Fruit fly (Drosophila melanogaster) whole organism, embryonic: ENCODE measurements around the gene Sym.

Source experiments
- Adf1 ChIP-seq: fragments of 200-800 bp; sonication (Bioruptor generic); IDR thresholded peaks from 2 replicates; pipeline ENCODE4 v1.3.6; 2022; ENCODE audit warnings: missing biosample characterization, missing genetic modification characterization
- B-H2 ChIP-seq: fragments of 200-800 bp; sonication (Bioruptor generic); optimal IDR thresholded peaks from 2 replicates; lab custom pipeline; 2018; ENCODE audit warnings: missing biosample characterization, mild to moderate bottlenecking, missing genetic modification characterization
- Blimp-1 ChIP-seq: fragments of 200-800 bp; sonication (Bioruptor generic); optimal IDR thresholded peaks from 3 replicates; lab custom pipeline; 2018; ENCODE audit warnings: missing biosample characterization, missing genetic modification characterization, mild to moderate bottlenecking, moderate library complexity, missing genetic modification reagents
- CG11085 ChIP-seq: fragments of 200-800 bp; sonication (Bioruptor generic); IDR thresholded peaks from 2 replicates; pipeline ENCODE4 v1.3.6; 2022; ENCODE audit warnings: missing biosample characterization, missing genetic modification characterization
- CG11247 ChIP-seq: fragments of 200-800 bp; sonication (Bioruptor generic); IDR thresholded peaks from 2 replicates; pipeline ENCODE4 v1.3.6; 2022; ENCODE audit warnings: missing biosample characterization, missing genetic modification characterization
- CG12769 ChIP-seq: fragments of 200-800 bp; sonication (Bioruptor generic); optimal IDR thresholded peaks from 2 replicates; lab custom pipeline; 2019; ENCODE audit warnings: missing biosample characterization, mild to moderate bottlenecking, missing genetic modification characterization, moderate library complexity
- CG13424 ChIP-seq: fragments of 200-800 bp; sonication (Bioruptor generic); optimal IDR thresholded peaks from 2 replicates; lab custom pipeline; 2019; ENCODE audit warnings: missing biosample characterization, mild to moderate bottlenecking, missing genetic modification characterization, moderate library complexity
- CG16813 ChIP-seq: fragments of 200-800 bp; sonication (Bioruptor generic); IDR thresholded peaks from 3 replicates; pipeline ENCODE4 v1.3.6; 2022; ENCODE audit warnings: missing biosample characterization, missing genetic modification characterization; ENCODE audit not compliant: partially characterized antibody
- CG17568 ChIP-seq: fragments of 200-800 bp; sonication (Bioruptor generic); optimal IDR thresholded peaks from 2 replicates; lab custom pipeline; 2018; ENCODE audit warnings: missing biosample characterization, mild to moderate bottlenecking, missing genetic modification characterization, moderate library complexity
- CG30020 ChIP-seq: fragments of 200-800 bp; optimal IDR thresholded peaks from 2 replicates; lab custom pipeline; 2019; ENCODE audit warnings: missing biosample characterization, mild to moderate bottlenecking, missing genetic modification characterization, moderate library complexity
- CG32772 ChIP-seq: fragments of 200-800 bp; sonication (Bioruptor generic); IDR thresholded peaks from 2 replicates; pipeline ENCODE4 v1.3.6; 2022; ENCODE audit warnings: missing biosample characterization, missing genetic modification characterization
- CG3407 ChIP-seq: fragments of 200-800 bp; sonication (Bioruptor generic); optimal IDR thresholded peaks from 2 replicates; lab custom pipeline; 2018; ENCODE audit warnings: missing biosample characterization, mild to moderate bottlenecking, missing genetic modification characterization
- CG42726 ChIP-seq: fragments of 200-800 bp; sonication (Bioruptor generic); IDR thresholded peaks from 2 replicates; pipeline ENCODE4 v1.3.6; 2022; ENCODE audit warnings: missing biosample characterization, missing genetic modification characterization; ENCODE audit not compliant: partially characterized antibody
- CG4282 ChIP-seq: fragments of 200-800 bp; sonication (Bioruptor generic); optimal IDR thresholded peaks from 2 replicates; lab custom pipeline; 2016; ENCODE audit warnings: missing biosample characterization, missing genetic modification characterization
- CG4820 ChIP-seq: fragments of 200-800 bp; sonication (Bioruptor generic); optimal IDR thresholded peaks from 3 replicates; lab custom pipeline; 2016; ENCODE audit warnings: missing biosample characterization, missing genetic modification characterization
- CG6683 ChIP-seq: fragments of 200-800 bp; sonication (Bioruptor generic); optimal IDR thresholded peaks from 2 replicates; lab custom pipeline; 2017; ENCODE audit warnings: missing biosample characterization, mild to moderate bottlenecking, missing genetic modification characterization, missing genetic modification reagents
- CG8290 ChIP-seq, 3 experiments: fragments of 200-800 bp; sonication (Bioruptor generic); optimal IDR thresholded peaks; 2 replicates each; lab custom pipeline; 2016 to 2019; ENCODE audit warnings: missing biosample characterization in 3 of 3, missing genetic modification characterization in 3 of 3, mild to moderate bottlenecking in 2 of 3, moderate library complexity in 1 of 3
- CG8388 ChIP-seq: fragments of 200-800 bp; sonication (Bioruptor generic); optimal IDR thresholded peaks from 2 replicates; lab custom pipeline; 2019; ENCODE audit warnings: missing biosample characterization, mild to moderate bottlenecking, missing genetic modification characterization, moderate library complexity
- D ChIP-seq, 2 experiments: fragments of 200-800 bp in 1 of 2; fragments of >200 bp in 1 of 2; sonication (Bioruptor generic) in 1 of 2; optimal IDR thresholded peaks; 2 replicates in 1 of 2; 3 replicates in 1 of 2; lab custom pipeline; 2017; ENCODE audit warnings: mild to moderate bottlenecking in 1 of 2, missing biosample characterization in 1 of 2, missing genetic modification characterization in 1 of 2, missing genetic modification reagents in 1 of 2
- ERR ChIP-seq: fragments of 200-800 bp; sonication (Bioruptor generic); optimal IDR thresholded peaks from 2 replicates; lab custom pipeline; 2016; ENCODE audit warnings: missing biosample characterization, missing genetic modification characterization
- Fer1 ChIP-seq: fragments of 200-800 bp; sonication (Bioruptor generic); optimal IDR thresholded peaks from 2 replicates; lab custom pipeline; 2017; ENCODE audit warnings: missing biosample characterization, mild to moderate bottlenecking, missing genetic modification characterization
- HLHmδ ChIP-seq: fragments of 200-800 bp; sonication (Bioruptor generic); optimal IDR thresholded peaks from 2 replicates; lab custom pipeline; 2018; ENCODE audit warnings: missing biosample characterization, mild to moderate bottlenecking, missing genetic modification characterization, moderate library complexity
- Hey ChIP-seq: fragments of 200-800 bp; sonication (Bioruptor generic); optimal IDR thresholded peaks from 3 replicates; lab custom pipeline; 2018; ENCODE audit warnings: missing biosample characterization, mild to moderate bottlenecking, missing genetic modification characterization
- HmgD ChIP-seq: fragments of 200-800 bp; sonication (Bioruptor generic); optimal IDR thresholded peaks from 3 replicates; lab custom pipeline; 2016; ENCODE audit warnings: missing biosample characterization, missing genetic modification characterization
- Lim3 ChIP-seq: fragments of 200-800 bp; sonication (Bioruptor generic); IDR thresholded peaks from 2 replicates; pipeline ENCODE4 v1.3.6; 2022; ENCODE audit warnings: missing biosample characterization, missing genetic modification characterization
- MTF-1 ChIP-seq: fragments of 200-800 bp; sonication (Bioruptor generic); optimal IDR thresholded peaks from 2 replicates; lab custom pipeline; 2018; ENCODE audit warnings: missing biosample characterization, mild to moderate bottlenecking, missing genetic modification characterization, borderline replicate concordance
- Meics ChIP-seq: fragments of 200-800 bp; sonication (Bioruptor generic); optimal IDR thresholded peaks from 2 replicates; lab custom pipeline; 2017; ENCODE audit warnings: missing biosample characterization, mild to moderate bottlenecking, missing genetic modification characterization
- NFAT ChIP-seq: fragments of 200-800 bp; sonication (Bioruptor generic); IDR thresholded peaks from 2 replicates; pipeline ENCODE4 v1.3.6; 2022; ENCODE audit warnings: missing biosample characterization, missing genetic modification characterization
- Nf-YA ChIP-seq: fragments of 200-800 bp; sonication (Bioruptor generic); IDR thresholded peaks from 2 replicates; pipeline ENCODE4 v1.3.6; 2022; ENCODE audit warnings: missing biosample characterization, missing genetic modification characterization
- Six4 ChIP-seq: fragments of 200-800 bp; sonication (Bioruptor generic); optimal IDR thresholded peaks from 2 replicates; lab custom pipeline; 2016; ENCODE audit warnings: missing biosample characterization, missing genetic modification characterization
- TFAM ChIP-seq: fragments of 200-800 bp; sonication (Bioruptor generic); optimal IDR thresholded peaks from 2 replicates; lab custom pipeline; 2017; ENCODE audit warnings: missing biosample characterization, missing genetic modification characterization, inconsistent platforms
- amos ChIP-seq: fragments of 200-800 bp; sonication (Bioruptor generic); IDR thresholded peaks from 2 replicates; pipeline ENCODE4 v1.3.6; 2022; ENCODE audit warnings: missing biosample characterization, missing genetic modification characterization; ENCODE audit not compliant: partially characterized antibody
- emc ChIP-seq: fragments of 200-800 bp; sonication (Bioruptor generic); optimal IDR thresholded peaks from 2 replicates; lab custom pipeline; 2016; ENCODE audit warnings: missing biosample characterization, missing genetic modification characterization
- fu2 ChIP-seq: fragments of 200-800 bp; sonication (Bioruptor generic); optimal IDR thresholded peaks from 2 replicates; lab custom pipeline; 2016; ENCODE audit warnings: missing biosample characterization, missing genetic modification characterization
- gem ChIP-seq: fragments of 200-800 bp; sonication (Bioruptor generic); optimal IDR thresholded peaks from 2 replicates; lab custom pipeline; 2019; ENCODE audit warnings: missing biosample characterization, mild to moderate bottlenecking, missing genetic modification characterization, moderate library complexity
- gro ChIP-seq: fragments of 200-800 bp; sonication (Bioruptor generic); optimal IDR thresholded peaks from 2 replicates; lab custom pipeline; 2016; ENCODE audit warnings: missing biosample characterization, missing genetic modification characterization
- gt ChIP-seq: fragments of 200-800 bp; sonication (Bioruptor generic); IDR thresholded peaks from 2 replicates; pipeline ENCODE4 v1.3.6; 2022; ENCODE audit warnings: missing biosample characterization, missing genetic modification characterization
- hb ChIP-seq: fragments of 200-800 bp; sonication (Bioruptor generic); IDR thresholded peaks from 3 replicates; pipeline ENCODE4 v1.3.6; 2022; ENCODE audit warnings: missing biosample characterization, missing genetic modification characterization; ENCODE audit not compliant: partially characterized antibody
- kni ChIP-seq: fragments of 200-800 bp; sonication (Bioruptor generic); optimal IDR thresholded peaks from 3 replicates; lab custom pipeline; 2017; ENCODE audit warnings: mild to moderate bottlenecking, missing biosample characterization, missing genetic modification reagents, missing genetic modification characterization
- nerfin-1 ChIP-seq: fragments of 200-800 bp; sonication (Bioruptor generic); optimal IDR thresholded peaks from 3 replicates; lab custom pipeline; 2019; ENCODE audit warnings: missing biosample characterization, mild to moderate bottlenecking, missing genetic modification characterization, moderate library complexity
- peb ChIP-seq: fragments of 200-800 bp; sonication (Bioruptor generic); IDR thresholded peaks from 2 replicates; pipeline ENCODE4 v1.3.6; 2022; ENCODE audit warnings: missing biosample characterization, missing genetic modification characterization
- pita ChIP-seq: fragments of 200-800 bp; sonication (Bioruptor generic); optimal IDR thresholded peaks from 2 replicates; lab custom pipeline; 2017; ENCODE audit warnings: missing biosample characterization, mild to moderate bottlenecking, missing genetic modification characterization
- slou ChIP-seq: fragments of 200-800 bp; sonication (Bioruptor generic); optimal IDR thresholded peaks from 3 replicates; lab custom pipeline; 2016; ENCODE audit warnings: missing biosample characterization, missing genetic modification characterization
- sr ChIP-seq: fragments of 200-800 bp; sonication (Bioruptor generic); IDR thresholded peaks from 3 replicates; pipeline ENCODE4 v1.3.6; 2022; ENCODE audit warnings: missing biosample characterization, missing genetic modification characterization
- stwl ChIP-seq: fragments of 200-800 bp; sonication (Bioruptor generic); optimal IDR thresholded peaks from 3 replicates; lab custom pipeline; 2018; ENCODE audit warnings: missing biosample characterization, mild to moderate bottlenecking, missing genetic modification characterization, moderate library complexity
- ttk ChIP-seq: fragments of 200-800 bp; sonication (Bioruptor generic); IDR thresholded peaks from 2 replicates; pipeline ENCODE4 v2.1.2; 2022; ENCODE audit warnings: missing biosample characterization, missing genetic modification characterization
- zf30C ChIP-seq: fragments of 200-800 bp; sonication (Bioruptor generic); optimal IDR thresholded peaks from 3 replicates; lab custom pipeline; 2018; ENCODE audit warnings: missing biosample characterization, mild to moderate bottlenecking, missing genetic modification characterization
- zfh1 ChIP-seq: fragments of 200-800 bp; sonication (Bioruptor generic); IDR thresholded peaks from 3 replicates; pipeline ENCODE4 v1.3.6; 2022; ENCODE audit warnings: missing biosample characterization, missing genetic modification characterization

Sym gene

DNA sequence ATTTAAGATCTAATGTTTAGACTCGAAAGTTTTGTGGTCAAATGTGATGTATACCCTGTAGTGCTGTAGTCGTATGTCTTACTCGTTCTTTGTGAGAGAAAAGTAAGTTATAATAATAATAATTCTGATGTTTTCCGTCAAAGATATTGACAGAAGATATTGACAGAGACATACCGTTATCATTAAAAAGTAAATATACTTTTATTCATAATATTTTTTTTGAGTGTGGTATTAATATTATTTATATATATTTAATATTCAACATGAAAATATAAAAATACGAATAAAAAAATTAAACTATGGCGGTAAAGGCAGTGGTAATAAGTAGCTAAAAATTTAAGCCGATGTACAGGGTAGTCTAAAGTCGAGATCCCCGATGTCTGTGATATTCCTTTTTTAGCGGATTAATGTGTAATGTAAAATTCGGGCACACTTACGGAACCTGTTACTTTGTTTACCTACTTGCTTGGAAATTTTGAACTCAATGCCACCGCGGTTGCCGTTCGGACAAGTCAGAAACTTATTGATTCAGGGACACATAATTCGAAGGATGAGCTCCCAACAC, 5.9 kb downstream of the Sym start, which contains the start of the genes CG2100 and CG1236 (continued):
- TF ChIP-seq fu2 (GFP tag; lab: Kevin White, UChicago) (no peak), gt (GFP tag; lab: Robert Waterston, UW) (no peak), CG12769 (no peak), Hey (tag; lab: Kevin White, UChicago) (no peak), pita (no peak), nerfin-1 (tag; lab: Kevin White, UChicago) (peak; percentile 79), ERR (GFP tag; lab: Kevin White, UChicago) (no peak), hb (GFP tag; lab: Robert Waterston, UW) (no peak), Meics (GFP tag; lab: Kevin White, UChicago) (peak; percentile 85), zfh1 (peak; percentile 71; the same call in 2 of the 3 replicates), stwl (tag; lab: Kevin White, UChicago) (peak; percentile 36), CG13424 (tag; lab: Kevin White, UChicago) (peak; percentile 88), Blimp-1 (GFP tag; lab: Kevin White, UChicago) (peak; percentile 83), Adf1 (GFP tag; lab: Robert Waterston, UW) (peak; percentile 40; the same call in 1 of the 2 replicates), B-H2 (GFP tag; lab: Kevin White, UChicago) (peak; percentile 32), NFAT (GFP tag; lab: Robert Waterston, UW) (peak; percentile 66), HLHmδ (GFP tag; lab: Kevin White, UChicago) (no peak), amos (GFP tag; lab: Robert Waterston, UW) (no peak), MTF-1 (GFP tag; lab: Kevin White, UChicago) (peak; percentile 1), gro (no peak), CG4282 (no peak), zf30C (GFP tag; lab: Kevin White, UChicago) (no peak), Lim3 (GFP tag; lab: Robert Waterston, UW) (no peak), HmgD (GFP tag; lab: Kevin White, UChicago) (no peak), ttk (peak; percentile 77), kni (no peak), TFAM (GFP tag; lab: Kevin White, UChicago) (no peak), gem (tag; lab: Kevin White, UChicago) (peak; percentile 95), Six4 (GFP tag; lab: Kevin White, UChicago) (peak; percentile 78), CG4820 (GFP tag; lab: Kevin White, UChicago) (peak; percentile 79), peb (GFP tag; lab: Robert Waterston, UW) (0 out of 2 replicates have a peak, but pooled peaks have one; percentile 19), CG8290 (GFP tag; optimal IDR thresholded peaks at IDR 0.05; lab: Kevin White, UChicago) (peak; percentile 69), CG8290 (tag; optimal IDR thresholded peaks at IDR 0.05; lab: Kevin White, UChicago) (no peak), CG42726 (GFP tag; lab: Robert Waterston, UW) (no peak), Nf-YA (GFP tag; lab: Robert Waterston, UW) (peak; percentile 6; the same call in 1 of the 2 replicates), CG11085 (GFP tag; lab: Robert Waterston, UW) (0 out of 2 replicates have a peak, but pooled peaks have one; percentile 33), CG8388 (GFP tag; lab: Kevin White, UChicago) (peak; percentile 90), CG3407 (GFP tag; lab: Kevin White, UChicago) (peak; percentile 77), CG16813 (GFP tag; lab: Robert Waterston, UW) (no peak), CG11247 (GFP tag; lab: Robert Waterston, UW) (peak; percentile 65), CG30020 (tag; lab: Kevin White, UChicago) (peak; percentile 70), emc (GFP tag; lab: Kevin White, UChicago) (no peak), sr (GFP tag; lab: Robert Waterston, UW) (no peak; the same call in 2 of the 3 replicates), CG32772 (GFP tag; lab: Robert Waterston, UW) (peak; percentile 46; the same call in 1 of the 2 replicates), CG6683 (GFP tag; lab: Kevin White, UChicago) (peak; percentile 67), CG17568 (GFP tag; lab: Kevin White, UChicago) (no peak), Fer1 (GFP tag; lab: Kevin White, UChicago) (peak; percentile 81), D (optimal IDR thresholded peaks at IDR 0.05; lab: Kevin White, UChicago) (no peak), D (GFP tag; optimal IDR thresholded peaks at IDR 0.05; lab: Kevin White, UChicago) (peak; percentile 82), slou (GFP tag; lab: Kevin White, UChicago) (peak; percentile 40)
